Worm (Caenorhabditis elegans): ENCODE measurements around the gene sta-1.

sta-1 gene

DNA sequence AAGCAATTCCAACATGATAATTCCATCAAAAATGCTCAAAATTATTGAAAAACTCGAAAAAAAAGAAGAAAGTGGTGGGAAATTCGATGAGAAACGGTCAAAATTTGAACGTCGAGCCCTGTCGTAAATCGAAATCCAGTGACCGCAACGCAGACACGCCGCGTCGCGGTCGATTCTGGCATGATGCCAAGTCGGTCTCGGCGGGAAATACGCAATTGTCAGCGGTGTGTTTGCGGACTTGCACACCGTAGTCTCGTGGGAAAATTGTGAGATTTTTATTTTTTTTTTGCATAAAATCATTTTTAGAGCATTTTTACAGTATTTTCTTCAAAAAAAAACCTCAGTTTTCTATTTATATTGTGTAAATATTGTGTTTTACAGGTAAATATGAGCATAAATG lies 7.9 kb upstream of the sta-1 start, which contains the start of gene tsr-2 (continued):
- TF ChIP-seq hlh-26 (GFP tag; conservative IDR thresholded peaks at IDR 0.05) = no peak
- peak in 2 of 3 experiments; percentile 2 to 69 for TF ChIP-seq lin-35 (GFP tag; optimal IDR thresholded peaks at IDR 0.05)
- TF ChIP-seq ZK185.1 (tag; optimal IDR thresholded peaks at IDR 0.05; ENCODE audit: poor library complexity, severe bottlenecking) = peak; percentile 80
- peak; percentile 63 for TF ChIP-seq hmg-1.2 (GFP tag; IDR thresholded peaks at IDR 0.05)
- TF ChIP-seq lsl-1 (GFP tag; optimal IDR thresholded peaks at IDR 0.05) = peak; percentile 91
- peak; percentile 57 for TF ChIP-seq atf-7 (tag; optimal IDR thresholded peaks at IDR 0.05)

DNA sequence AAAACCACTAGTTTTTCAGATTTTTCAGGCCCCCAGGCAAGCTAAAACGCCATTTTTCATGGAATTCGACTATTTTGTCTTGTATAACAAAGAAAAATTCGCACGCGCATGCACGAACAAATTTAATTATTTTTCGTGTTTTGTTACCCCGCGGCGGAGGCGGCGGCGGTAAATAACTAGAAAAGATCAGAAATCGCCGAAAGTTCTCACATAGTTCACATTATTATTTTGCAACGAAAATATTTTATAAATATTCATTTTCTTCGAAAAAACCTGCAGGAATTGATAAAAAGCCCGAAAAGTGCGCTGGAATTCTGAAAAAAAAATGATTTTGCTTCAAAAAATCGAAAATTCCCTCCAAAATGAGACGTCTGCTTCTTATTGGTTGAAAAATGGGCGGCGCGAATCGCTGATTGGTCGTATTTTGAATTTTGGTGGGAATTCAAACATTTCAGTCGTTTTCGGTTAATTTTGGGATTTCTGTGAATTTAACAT lies 6.6 kb upstream of the sta-1 start:
- TF ChIP-seq xnd-1 (tag; optimal IDR thresholded peaks at IDR 0.05) = no peak
- TF ChIP-seq dpff-1 (tag; optimal IDR thresholded peaks at IDR 0.05) = peak; percentile 62
- peak; percentile 87 for TF ChIP-seq nfyb-1 (GFP tag; IDR thresholded peaks at IDR 0.05)
- TF ChIP-seq ceh-27 (GFP tag; optimal IDR thresholded peaks at IDR 0.05) = no peak
- TF ChIP-seq egl-44 (GFP tag; IDR thresholded peaks at IDR 0.05) = no peak
- TF ChIP-seq chd-7 (tag; optimal IDR thresholded peaks at IDR 0.05) = no peak
- no peak for TF ChIP-seq dox-1 (GFP tag; IDR thresholded peaks at IDR 0.05)
- no peak for TF ChIP-seq Y95B8A.8 (GFP tag; IDR thresholded peaks at IDR 0.05)
- no peak for TF ChIP-seq dpl-1 (GFP tag; optimal IDR thresholded peaks at IDR 0.05)
- no peak for TF ChIP-seq lin-40 (tag; optimal IDR thresholded peaks at IDR 0.05)
- no peak for TF ChIP-seq ztf-6 (GFP tag; IDR thresholded peaks at IDR 0.05)
- TF ChIP-seq Y56A3A.18 (GFP tag; IDR thresholded peaks at IDR 0.05) = no peak
- TF ChIP-seq ceh-91 (GFP tag; IDR thresholded peaks at IDR 0.05) = no peak
- TF ChIP-seq B0019.2 (GFP tag; conservative IDR thresholded peaks at IDR 0.05) = no peak
- no peak for TF ChIP-seq efl-1 (GFP tag; optimal IDR thresholded peaks at IDR 0.05)
- TF ChIP-seq lsy-27 (tag; optimal IDR thresholded peaks at IDR 0.05; ENCODE audit: borderline replicate concordance, insufficient read depth) = no peak
- TF ChIP-seq bed-2 (GFP tag; IDR thresholded peaks at IDR 0.05) = no peak
- TF ChIP-seq hmg-1.2 (GFP tag; IDR thresholded peaks at IDR 0.05) = 0 out of 2 replicates have a peak, but pooled peaks have one; percentile 12
- peak; percentile 7 for TF ChIP-seq B0035.1 (tag; optimal IDR thresholded peaks at IDR 0.05)
- TF ChIP-seq atf-7 (tag; optimal IDR thresholded peaks at IDR 0.05) = no peak
- peak; percentile 55 for TF ChIP-seq mes-4 (tag; optimal IDR thresholded peaks at IDR 0.05)
- TF ChIP-seq F49E8.2 (tag; optimal IDR thresholded peaks at IDR 0.05; ENCODE audit: insufficient read depth) = peak; percentile 30
- TF ChIP-seq lsl-1 (GFP tag; optimal IDR thresholded peaks at IDR 0.05) = no peak
- TF ChIP-seq nfya-1 (tag; optimal IDR thresholded peaks at IDR 0.05; ENCODE audit: borderline replicate concordance, insufficient read depth) = no peak
- no peak for TF ChIP-seq F33H1.4 (GFP tag; IDR thresholded peaks at IDR 0.05)
- TF ChIP-seq T26A5.8 (tag; optimal IDR thresholded peaks at IDR 0.05) = peak; percentile 12
- TF ChIP-seq akir-1 (GFP tag; optimal IDR thresholded peaks at IDR 0.05) = no peak
- TF ChIP-seq F57A8.1 (GFP tag; optimal IDR thresholded peaks at IDR 0.05) = no peak
- TF ChIP-seq bed-1 (GFP tag; IDR thresholded peaks at IDR 0.05) = no peak
- TF ChIP-seq pha-4 (tag; optimal IDR thresholded peaks at IDR 0.05) = no peak
- TF ChIP-seq B0261.1 (tag; optimal IDR thresholded peaks at IDR 0.05) = no peak
- TF ChIP-seq let-526 (GFP tag; IDR thresholded peaks at IDR 0.05) = no peak
- no peak for TF ChIP-seq sea-2 (GFP tag; IDR thresholded peaks at IDR 0.05)
- no peak for TF ChIP-seq madf-10 (tag; optimal IDR thresholded peaks at IDR 0.05)
- no peak for TF ChIP-seq ceh-58 (GFP tag; IDR thresholded peaks at IDR 0.05)
- TF ChIP-seq hmg-20 (GFP tag; IDR thresholded peaks at IDR 0.05) = no peak
- no peak for TF ChIP-seq ztf-26 (tag; optimal IDR thresholded peaks at IDR 0.05)
- no peak for TF ChIP-seq him-1 (tag; optimal IDR thresholded peaks at IDR 0.05)
- no peak for TF ChIP-seq mxl-1 (tag; optimal IDR thresholded peaks at IDR 0.05)
- TF ChIP-seq F52B5.7 (tag; optimal IDR thresholded peaks at IDR 0.05) = no peak
- TF ChIP-seq hsf-1 (GFP tag; IDR thresholded peaks at IDR 0.05) = peak; percentile 68
- no peak for TF ChIP-seq cebp-1 (GFP tag; IDR thresholded peaks at IDR 0.05)
- TF ChIP-seq cebp-1 (tag; optimal IDR thresholded peaks at IDR 0.05) = peak; percentile 61
- TF ChIP-seq nfya-2 (GFP tag; IDR thresholded peaks at IDR 0.05) = 0 out of 2 replicates have a peak, but pooled peaks have one; percentile 74

Data from whole organism, young adult.